Fruit fly (Drosophila melanogaster) whole organism, prepupa: Measurements from ENCODE around the gene gry.

ENCODE experiments used
- CG10631 ChIP-seq: fragments of 200-800 bp; sonication (Bioruptor generic); optimal IDR thresholded peaks from 2 replicates; lab custom pipeline; 2016; ENCODE audit warnings: missing biosample characterization, missing genetic modification characterization
- CG11762 ChIP-seq: fragments of 200-800 bp; sonication (Bioruptor generic); optimal IDR thresholded peaks from 3 replicates; lab custom pipeline; 2016; ENCODE audit warnings: missing biosample characterization, missing genetic modification characterization; ENCODE audit not compliant: insufficient read depth
- CG15336 ChIP-seq: fragments of 200-800 bp; sonication (Bioruptor generic); IDR thresholded peaks from 2 replicates; pipeline ENCODE4 v1.3.6; 2022; ENCODE audit warnings: missing biosample characterization, missing genetic modification characterization
- CG1621 ChIP-seq: fragments of 200-800 bp; sonication (Bioruptor generic); optimal IDR thresholded peaks from 3 replicates; lab custom pipeline; 2018; ENCODE audit warnings: missing biosample characterization, mild to moderate bottlenecking, missing genetic modification characterization
- CG3032 ChIP-seq: fragments of 200-800 bp; optimal IDR thresholded peaks from 2 replicates; lab custom pipeline; 2019; ENCODE audit warnings: missing biosample characterization, mild to moderate bottlenecking, missing genetic modification characterization, moderate library complexity
- CG32006 ChIP-seq: fragments of 200-800 bp; sonication (Bioruptor generic); optimal IDR thresholded peaks from 3 replicates; lab custom pipeline; 2017; ENCODE audit warnings: missing biosample characterization, mild to moderate bottlenecking, missing genetic modification characterization
- CG34406 ChIP-seq: fragments of 200-800 bp; sonication (Bioruptor generic); optimal IDR thresholded peaks from 3 replicates; lab custom pipeline; 2016; ENCODE audit warnings: missing biosample characterization, missing genetic modification characterization
- CG3919 ChIP-seq: fragments of 200-800 bp; sonication (Bioruptor generic); optimal IDR thresholded peaks from 3 replicates; lab custom pipeline; 2016; ENCODE audit warnings: missing biosample characterization, missing genetic modification characterization
- CG4318 ChIP-seq: fragments of 200-800 bp; sonication (Bioruptor generic); optimal IDR thresholded peaks from 3 replicates; lab custom pipeline; 2017; ENCODE audit warnings: missing biosample characterization, mild to moderate bottlenecking, missing genetic modification characterization
- CG6163 ChIP-seq: fragments of 200-800 bp; sonication (Bioruptor generic); IDR thresholded peaks from 3 replicates; pipeline ENCODE4 v1.3.6; 2022; ENCODE audit warnings: missing biosample characterization, missing genetic modification characterization
- CG6276 ChIP-seq: fragments of 200-800 bp; sonication (Bioruptor generic); optimal IDR thresholded peaks from 2 replicates; lab custom pipeline; 2017; ENCODE audit warnings: missing biosample characterization, mild to moderate bottlenecking, missing genetic modification characterization
- CG6808 ChIP-seq: fragments of 200-800 bp; sonication (Bioruptor generic); optimal IDR thresholded peaks from 3 replicates; lab custom pipeline; 2017; ENCODE audit warnings: missing biosample characterization, missing genetic modification characterization, mild to moderate bottlenecking, moderate library complexity, missing genetic modification reagents
- CG6854 ChIP-seq: fragments of 200-800 bp; sonication (Bioruptor generic); optimal IDR thresholded peaks from 2 replicates; lab custom pipeline; 2017; ENCODE audit warnings: missing biosample characterization, mild to moderate bottlenecking, missing genetic modification characterization
- CG7368 ChIP-seq: fragments of 200-800 bp; sonication (Bioruptor generic); optimal IDR thresholded peaks from 3 replicates; lab custom pipeline; 2016; ENCODE audit warnings: missing biosample characterization, missing genetic modification characterization
- CG8119 ChIP-seq: fragments of 200-800 bp; sonication (Bioruptor generic); IDR thresholded peaks from 3 replicates; pipeline ENCODE4 v1.3.6; 2022; ENCODE audit warnings: missing biosample characterization, missing genetic modification characterization
- CG8319 ChIP-seq: fragments of 200-800 bp; sonication (Bioruptor generic); optimal IDR thresholded peaks from 3 replicates; lab custom pipeline; 2016; ENCODE audit warnings: missing biosample characterization, missing genetic modification characterization
- CG8632 ChIP-seq: fragments of 200-800 bp; sonication (Bioruptor generic); optimal IDR thresholded peaks from 3 replicates; lab custom pipeline; 2016; ENCODE audit warnings: missing biosample characterization, missing genetic modification characterization
- CG9139 ChIP-seq: fragments of 200-800 bp; sonication (Bioruptor generic); optimal IDR thresholded peaks from 3 replicates; lab custom pipeline; 2017; ENCODE audit warnings: missing biosample characterization, mild to moderate bottlenecking, missing genetic modification characterization
- Eip75B ChIP-seq: fragments of 200-800 bp; sonication (Bioruptor generic); optimal IDR thresholded peaks from 3 replicates; lab custom pipeline; 2016; ENCODE audit warnings: missing biosample characterization, missing genetic modification characterization
- Eip93F ChIP-seq: fragments of 200-800 bp; sonication (Bioruptor generic); optimal IDR thresholded peaks from 2 replicates; lab custom pipeline; 2016; ENCODE audit warnings: missing biosample characterization, mild to moderate bottlenecking, missing genetic modification characterization
- Ets21C ChIP-seq: fragments of 200-800 bp; sonication (Bioruptor generic); optimal IDR thresholded peaks from 3 replicates; lab custom pipeline; 2016; ENCODE audit warnings: missing biosample characterization, missing genetic modification characterization
- Ets96B ChIP-seq: fragments of 200-800 bp; optimal IDR thresholded peaks from 2 replicates; lab custom pipeline; 2019; ENCODE audit warnings: missing biosample characterization, mild to moderate bottlenecking, missing genetic modification characterization, moderate library complexity
- Gug ChIP-seq: fragments of 200-800 bp; sonication (Bioruptor generic); IDR thresholded peaks from 2 replicates; pipeline ENCODE4 v1.3.6; 2022; ENCODE audit warnings: missing biosample characterization, missing genetic modification characterization
- Hr38 ChIP-seq: sonication (Bioruptor generic); optimal IDR thresholded peaks from 2 replicates; lab custom pipeline; 2016; ENCODE audit warnings: missing biosample characterization, missing genetic modification characterization
- Hr4 ChIP-seq: fragments of 200-800 bp; sonication (Bioruptor generic); optimal IDR thresholded peaks from 3 replicates; lab custom pipeline; 2016; ENCODE audit warnings: missing biosample characterization, missing genetic modification characterization
- Met ChIP-seq: fragments of 200-800 bp; sonication (Bioruptor generic); optimal IDR thresholded peaks from 3 replicates; lab custom pipeline; 2016; ENCODE audit warnings: missing biosample characterization, missing genetic modification characterization
- OdsH ChIP-seq: fragments of 200-800 bp; sonication (Bioruptor generic); optimal IDR thresholded peaks from 3 replicates; lab custom pipeline; 2016; ENCODE audit warnings: missing biosample characterization, missing genetic modification characterization
- Smox ChIP-seq: fragments of 200-800 bp; sonication (Bioruptor generic); optimal IDR thresholded peaks from 3 replicates; lab custom pipeline; 2016; ENCODE audit warnings: missing biosample characterization, missing genetic modification characterization
- Sox102F ChIP-seq: fragments of 200-800 bp; sonication (Bioruptor generic); optimal IDR thresholded peaks from 2 replicates; lab custom pipeline; 2016; ENCODE audit warnings: missing biosample characterization, mild to moderate bottlenecking, missing genetic modification characterization
- Sox14 ChIP-seq: fragments of 200-800 bp; sonication (Bioruptor generic); optimal IDR thresholded peaks from 3 replicates; lab custom pipeline; 2016; ENCODE audit warnings: missing biosample characterization, missing genetic modification characterization
- Sox15 ChIP-seq: fragments of 200-800 bp; sonication (Bioruptor generic); optimal IDR thresholded peaks from 3 replicates; lab custom pipeline; 2016; ENCODE audit warnings: missing biosample characterization, missing genetic modification characterization
- achi ChIP-seq: fragments of 200-800 bp; sonication (Bioruptor generic); optimal IDR thresholded peaks from 3 replicates; lab custom pipeline; 2016; ENCODE audit warnings: missing biosample characterization, missing genetic modification characterization
- acj6 ChIP-seq: fragments of 200-800 bp; sonication (Bioruptor generic); optimal IDR thresholded peaks from 3 replicates; lab custom pipeline; 2016; ENCODE audit warnings: missing biosample characterization, missing genetic modification characterization
- cyc ChIP-seq: fragments of 200-800 bp; sonication (Bioruptor generic); optimal IDR thresholded peaks from 3 replicates; lab custom pipeline; 2016; ENCODE audit warnings: missing biosample characterization, missing genetic modification characterization
- dac ChIP-seq: fragments of 200-800 bp; sonication (Bioruptor generic); optimal IDR thresholded peaks from 2 replicates; lab custom pipeline; 2017; ENCODE audit warnings: missing biosample characterization, mild to moderate bottlenecking, missing genetic modification characterization
- eg ChIP-seq: fragments of 200-800 bp; sonication (Bioruptor generic); IDR thresholded peaks from 3 replicates; pipeline ENCODE4 v1.3.6; 2022; ENCODE audit warnings: missing biosample characterization, missing genetic modification characterization
- fkh ChIP-seq: fragments of 200-800 bp; sonication (Bioruptor generic); optimal IDR thresholded peaks from 3 replicates; lab custom pipeline; 2017; ENCODE audit warnings: missing biosample characterization, mild to moderate bottlenecking, missing genetic modification characterization, moderate library complexity
- lz ChIP-seq: fragments of 200-800 bp; sonication (Bioruptor generic); optimal IDR thresholded peaks from 3 replicates; lab custom pipeline; 2016; ENCODE audit warnings: missing biosample characterization, missing genetic modification characterization
- net ChIP-seq: fragments of 200-800 bp; sonication (Bioruptor generic); optimal IDR thresholded peaks from 3 replicates; lab custom pipeline; 2016; ENCODE audit warnings: missing biosample characterization, missing genetic modification characterization
- salr ChIP-seq, 2 experiments: fragments of 200-800 bp; sonication (Bioruptor generic); optimal IDR thresholded peaks; 3 replicates each; lab custom pipeline; 2016 to 2018; ENCODE audit warnings: missing biosample characterization in 2 of 2, missing genetic modification characterization in 2 of 2, mild to moderate bottlenecking in 1 of 2
- ss ChIP-seq, 2 experiments: fragments of 200-800 bp; sonication (Bioruptor generic); optimal IDR thresholded peaks; 2 replicates in 1 of 2; 3 replicates in 1 of 2; lab custom pipeline; 2017 to 2018; ENCODE audit warnings: mild to moderate bottlenecking in 2 of 2, missing biosample characterization in 2 of 2, missing genetic modification characterization in 2 of 2, moderate library complexity in 1 of 2
- topi ChIP-seq: fragments of 200-800 bp; sonication (Bioruptor generic); optimal IDR thresholded peaks from 3 replicates; lab custom pipeline; 2016; ENCODE audit warnings: missing biosample characterization, missing genetic modification characterization
- vri ChIP-seq: fragments of 200-800 bp; sonication (Bioruptor generic); optimal IDR thresholded peaks from 3 replicates; lab custom pipeline; 2016; ENCODE audit warnings: missing biosample characterization, mild to moderate bottlenecking, missing genetic modification characterization

gry gene

dm6 chr3L:3242121-3243083, 43.5 kb downstream of the gry start (continued):
- TF ChIP-seq dac (GFP tag; lab: Kevin White, UChicago) (no peak), CG1621 (tag; lab: Kevin White, UChicago) (no peak), Eip75B (peak; percentile 11), CG10631 (GFP tag; lab: Kevin White, UChicago) (peak; percentile 57), CG7368 (GFP tag; lab: Kevin White, UChicago) (no peak), Sox15 (GFP tag; lab: Kevin White, UChicago) (no peak), CG8119 (GFP tag; lab: Robert Waterston, UW) (no peak), vri (no peak), CG11762 (GFP tag; lab: Kevin White, UChicago) (no peak), Smox (GFP tag; lab: Kevin White, UChicago) (peak; percentile 0), CG32006 (GFP tag; lab: Kevin White, UChicago) (peak; percentile 11), CG4318 (GFP tag; lab: Kevin White, UChicago) (no peak), Eip93F (GFP tag; lab: Kevin White, UChicago) (no peak), CG8632 (GFP tag; lab: Kevin White, UChicago) (no peak), acj6 (GFP tag; lab: Kevin White, UChicago) (peak; percentile 43), Met (GFP tag; lab: Kevin White, UChicago) (no peak), lz (GFP tag; lab: Kevin White, UChicago) (peak; percentile 36), CG34406 (GFP tag; lab: Kevin White, UChicago) (no peak), CG3032 (tag; lab: Kevin White, UChicago) (no peak), Ets96B (tag; lab: Kevin White, UChicago) (no peak), salr (GFP tag; optimal IDR thresholded peaks at IDR 0.05; lab: Kevin White, UChicago) (no peak), CG8319 (GFP tag; lab: Kevin White, UChicago) (peak; percentile 16), net (GFP tag; lab: Kevin White, UChicago) (no peak), achi (GFP tag; lab: Kevin White, UChicago) (peak; percentile 50), Sox102F (GFP tag; lab: Kevin White, UChicago) (no peak)
- TF ChIP-seq, all 60 proteins: peak for 25

dm6 chr3L:3244244-3245144, 45.6 kb downstream of the gry start, which contains the start of gene CG12078:
Gene CG12078 (minus strand): TSS chr3L:3244294.
- no peak for TF ChIP-seq eg (GFP tag; lab: Robert Waterston, UW)
- no peak for TF ChIP-seq acj6 (GFP tag; lab: Kevin White, UChicago)
- TF ChIP-seq CG9139 (GFP tag; lab: Kevin White, UChicago), result no peak
- TF ChIP-seq achi (GFP tag; lab: Kevin White, UChicago), result no peak
- no peak for TF ChIP-seq CG15336 (GFP tag; lab: Robert Waterston, UW)
- TF ChIP-seq CG3919 (GFP tag; lab: Kevin White, UChicago), result no peak
- peak; percentile 41 for TF ChIP-seq topi (GFP tag; lab: Kevin White, UChicago)
- no peak for TF ChIP-seq Hr38 (GFP tag; lab: Kevin White, UChicago)
- TF ChIP-seq CG8119 (GFP tag; lab: Robert Waterston, UW), result no peak
- TF ChIP-seq CG6808 (GFP tag; lab: Kevin White, UChicago), result no peak
- no peak for TF ChIP-seq Hr4 (GFP tag; lab: Kevin White, UChicago)
- TF ChIP-seq CG32006 (GFP tag; lab: Kevin White, UChicago), result no peak
- TF ChIP-seq Ets21C, result no peak
- TF ChIP-seq CG6163 (GFP tag; lab: Robert Waterston, UW), result 0 out of 3 replicates have a peak, but pooled peaks have one; percentile 32
- no peak for TF ChIP-seq Gug (GFP tag; lab: Robert Waterston, UW)
- TF ChIP-seq cyc (GFP tag; lab: Kevin White, UChicago), result peak; percentile 28
- TF ChIP-seq CG6854 (GFP tag; lab: Kevin White, UChicago), result no peak
- TF ChIP-seq Sox14 (GFP tag; lab: Kevin White, UChicago), result no peak
- TF ChIP-seq ss (GFP tag; optimal IDR thresholded peaks at IDR 0.05; lab: Kevin White, UChicago), result no peak
- TF ChIP-seq CG8632 (GFP tag; lab: Kevin White, UChicago), result no peak
- no peak for TF ChIP-seq dac (GFP tag; lab: Kevin White, UChicago)
- TF ChIP-seq Sox15 (GFP tag; lab: Kevin White, UChicago), result no peak
- TF ChIP-seq fkh (GFP tag; lab: Kevin White, UChicago), result no peak
- no peak for TF ChIP-seq Sox102F (GFP tag; lab: Kevin White, UChicago)
- TF ChIP-seq Smox (GFP tag; lab: Kevin White, UChicago), result peak; percentile 23
- no peak for TF ChIP-seq OdsH (GFP tag; lab: Kevin White, UChicago)
- no peak for TF ChIP-seq vri
- TF ChIP-seq CG6276, result no peak
- TF ChIP-seq CG34406 (GFP tag; lab: Kevin White, UChicago), result no peak
- TF ChIP-seq Ets96B (tag; lab: Kevin White, UChicago), result no peak
- peak; percentile 9 for TF ChIP-seq lz (GFP tag; lab: Kevin White, UChicago)
- no peak for TF ChIP-seq CG1621 (tag; lab: Kevin White, UChicago)
